Fruit fly (Drosophila melanogaster) whole organism, embryonic: ENCODE measurements around the gene Col4a1.

Experiments used
- Abd-B ChIP-seq: fragments of 200-800 bp; sonication (Bioruptor generic); optimal IDR thresholded peaks from 2 replicates; lab custom pipeline; 2018; ENCODE audit warnings: missing biosample characterization, mild to moderate bottlenecking, missing genetic modification characterization, moderate library complexity
- Ada2b ChIP-seq: fragments of 200-800 bp; sonication (Bioruptor generic); IDR thresholded peaks from 2 replicates; pipeline ENCODE4 v1.3.6; 2022; ENCODE audit warnings: missing biosample characterization, missing genetic modification characterization
- BtbVII ChIP-seq: fragments of 200-800 bp; sonication (Bioruptor generic); optimal IDR thresholded peaks from 3 replicates; lab custom pipeline; 2017; ENCODE audit warnings: missing biosample characterization, mild to moderate bottlenecking, missing genetic modification characterization
- CG10209 ChIP-seq: fragments of 200-800 bp; sonication (Bioruptor generic); optimal IDR thresholded peaks from 3 replicates; lab custom pipeline; 2017; ENCODE audit warnings: missing biosample characterization, mild to moderate bottlenecking, missing genetic modification characterization, missing genetic modification reagents
- CG11093 ChIP-seq: fragments of 200-800 bp; sonication (Bioruptor generic); IDR thresholded peaks from 3 replicates; pipeline ENCODE4 v1.3.6; 2022; ENCODE audit warnings: missing biosample characterization, missing genetic modification characterization
- CG12071 ChIP-seq: fragments of 200-800 bp; sonication (Bioruptor generic); optimal IDR thresholded peaks from 3 replicates; lab custom pipeline; 2018; ENCODE audit warnings: missing biosample characterization, mild to moderate bottlenecking, missing genetic modification characterization
- CG12155 ChIP-seq: fragments of 200-800 bp; sonication (Bioruptor generic); optimal IDR thresholded peaks from 3 replicates; lab custom pipeline; 2016; ENCODE audit warnings: missing biosample characterization, missing genetic modification characterization
- CG13123 ChIP-seq: fragments of 200-800 bp; sonication (Bioruptor generic); optimal IDR thresholded peaks from 2 replicates; lab custom pipeline; 2016; ENCODE audit warnings: missing biosample characterization, missing genetic modification characterization
- CG14860 ChIP-seq: fragments of 200-800 bp; sonication (Bioruptor generic); IDR thresholded peaks from 3 replicates; pipeline ENCODE4 v1.3.6; 2022; ENCODE audit warnings: missing biosample characterization, missing genetic modification characterization; ENCODE audit not compliant: partially characterized antibody
- CG1792 ChIP-seq: fragments of 200-800 bp; sonication (Bioruptor generic); optimal IDR thresholded peaks from 2 replicates; lab custom pipeline; 2016; ENCODE audit warnings: missing biosample characterization, missing genetic modification characterization
- CG18476 ChIP-seq: fragments of 200-800 bp; sonication (Bioruptor generic); optimal IDR thresholded peaks from 2 replicates; lab custom pipeline; 2016; ENCODE audit warnings: missing biosample characterization, mild to moderate bottlenecking, missing genetic modification characterization
- CG2678 ChIP-seq: fragments of 200-800 bp; sonication (Bioruptor generic); optimal IDR thresholded peaks from 3 replicates; lab custom pipeline; 2019; ENCODE audit warnings: missing biosample characterization, mild to moderate bottlenecking, missing genetic modification characterization, moderate library complexity
- CG31224 ChIP-seq: fragments of 200-800 bp; sonication (Bioruptor generic); IDR thresholded peaks from 2 replicates; pipeline ENCODE4 v1.3.6; 2022; ENCODE audit warnings: missing biosample characterization, missing genetic modification characterization
- CG32772 ChIP-seq: fragments of 200-800 bp; sonication (Bioruptor generic); IDR thresholded peaks from 2 replicates; pipeline ENCODE4 v1.3.6; 2022; ENCODE audit warnings: missing biosample characterization, missing genetic modification characterization
- CG34422 ChIP-seq: fragments of 200-800 bp; sonication (Bioruptor generic); IDR thresholded peaks from 3 replicates; pipeline ENCODE4 v1.3.6; 2022; ENCODE audit warnings: missing biosample characterization, missing genetic modification characterization
- CG42726 ChIP-seq: fragments of 200-800 bp; sonication (Bioruptor generic); IDR thresholded peaks from 2 replicates; pipeline ENCODE4 v1.3.6; 2022; ENCODE audit warnings: missing biosample characterization, missing genetic modification characterization; ENCODE audit not compliant: partially characterized antibody
- CG4854 ChIP-seq: fragments of 200-800 bp; sonication (Bioruptor generic); optimal IDR thresholded peaks from 2 replicates; lab custom pipeline; 2016; ENCODE audit warnings: missing biosample characterization, missing genetic modification characterization, inconsistent platforms
- CG6254 ChIP-seq: fragments of 200-800 bp; sonication (Bioruptor generic); optimal IDR thresholded peaks from 3 replicates; lab custom pipeline; 2017; ENCODE audit warnings: mild to moderate bottlenecking, missing biosample characterization, missing genetic modification reagents, missing genetic modification characterization
- CG6689 ChIP-seq: fragments of 200-800 bp; sonication (Bioruptor generic); IDR thresholded peaks from 2 replicates; pipeline ENCODE4 v1.3.6; 2022; ENCODE audit warnings: missing biosample characterization, missing genetic modification characterization
- CG8924 ChIP-seq: fragments of 200-800 bp; optimal IDR thresholded peaks from 3 replicates; lab custom pipeline; 2019; ENCODE audit warnings: missing biosample characterization, mild to moderate bottlenecking, missing genetic modification characterization, moderate library complexity
- CG9215 ChIP-seq: fragments of 200-800 bp; sonication (Bioruptor generic); IDR thresholded peaks from 2 replicates; pipeline ENCODE4 v1.3.6; 2022; ENCODE audit warnings: missing biosample characterization, missing genetic modification characterization
- CG9609 ChIP-seq: fragments of 200-800 bp; sonication (Bioruptor generic); optimal IDR thresholded peaks from 3 replicates; lab custom pipeline; 2016; ENCODE audit warnings: missing biosample characterization, missing genetic modification characterization
- Dbx ChIP-seq: fragments of 200-800 bp; sonication (Bioruptor generic); IDR thresholded peaks from 3 replicates; pipeline ENCODE4 v1.3.6; 2022; ENCODE audit warnings: missing biosample characterization, missing genetic modification characterization
- Ets65A ChIP-seq: fragments of 200-800 bp; sonication (Bioruptor generic); peaks from one replicate; lab custom pipeline; 2016; ENCODE audit warnings: missing biosample characterization, missing genetic modification characterization
- Ets97D ChIP-seq: fragments of 200-800 bp; sonication (Bioruptor generic); optimal IDR thresholded peaks from 3 replicates; lab custom pipeline; 2016; ENCODE audit warnings: missing biosample characterization, missing genetic modification characterization
- Fer1 ChIP-seq: fragments of 200-800 bp; sonication (Bioruptor generic); optimal IDR thresholded peaks from 2 replicates; lab custom pipeline; 2017; ENCODE audit warnings: missing biosample characterization, mild to moderate bottlenecking, missing genetic modification characterization
- HLH54F ChIP-seq: fragments of 200-800 bp; sonication (Bioruptor generic); optimal IDR thresholded peaks from 3 replicates; lab custom pipeline; 2016; ENCODE audit warnings: missing biosample characterization, missing genetic modification characterization
- Hey ChIP-seq: fragments of 200-800 bp; sonication (Bioruptor generic); optimal IDR thresholded peaks from 3 replicates; lab custom pipeline; 2018; ENCODE audit warnings: missing biosample characterization, mild to moderate bottlenecking, missing genetic modification characterization
- Nf-YA ChIP-seq: fragments of 200-800 bp; sonication (Bioruptor generic); IDR thresholded peaks from 2 replicates; pipeline ENCODE4 v1.3.6; 2022; ENCODE audit warnings: missing biosample characterization, missing genetic modification characterization
- Sry-δ ChIP-seq: fragments of 200-800 bp; sonication (Bioruptor generic); optimal IDR thresholded peaks from 2 replicates; lab custom pipeline; 2016; ENCODE audit warnings: missing biosample characterization, missing genetic modification characterization
- bbx ChIP-seq: fragments of 200-800 bp; sonication (Bioruptor generic); IDR thresholded peaks from 2 replicates; pipeline ENCODE4 v1.3.6; 2022; ENCODE audit warnings: missing biosample characterization, missing genetic modification characterization; ENCODE audit not compliant: partially characterized antibody
- bcd ChIP-seq: fragments of 200-800 bp; sonication (Bioruptor generic); optimal IDR thresholded peaks from 2 replicates; lab custom pipeline; 2017; ENCODE audit warnings: missing biosample characterization, mild to moderate bottlenecking, missing genetic modification characterization
- bsh ChIP-seq, 2 experiments: fragments of 200-800 bp; sonication (Bioruptor generic); optimal IDR thresholded peaks; 2 replicates each; lab custom pipeline; 2017 to 2018; ENCODE audit warnings: mild to moderate bottlenecking in 2 of 2, missing biosample characterization in 2 of 2, missing genetic modification characterization in 2 of 2, moderate library complexity in 1 of 2
- crp ChIP-seq, 2 experiments: fragments of 200-800 bp; sonication (Bioruptor generic); optimal IDR thresholded peaks; 2 replicates in 1 of 2; 3 replicates in 1 of 2; lab custom pipeline; 2017; ENCODE audit warnings: missing biosample characterization in 2 of 2, missing genetic modification characterization in 2 of 2, mild to moderate bottlenecking in 1 of 2, moderate library complexity in 1 of 2
- dati ChIP-seq: fragments of 200-800 bp; sonication (Bioruptor generic); IDR thresholded peaks from 2 replicates; pipeline ENCODE4 v1.3.6; 2022; ENCODE audit warnings: missing biosample characterization, missing genetic modification characterization
- fd96Cb ChIP-seq: fragments of 200-800 bp; sonication (Bioruptor generic); optimal IDR thresholded peaks from 2 replicates; lab custom pipeline; 2018; ENCODE audit warnings: missing biosample characterization, mild to moderate bottlenecking, missing genetic modification characterization, moderate library complexity
- ftz-f1 ChIP-seq: fragments of 200-800 bp; sonication (Bioruptor generic); optimal IDR thresholded peaks from 2 replicates; lab custom pipeline; 2016; ENCODE audit warnings: missing biosample characterization, missing genetic modification characterization
- gcm2 ChIP-seq: fragments of 200-800 bp; sonication (Bioruptor generic); optimal IDR thresholded peaks from 2 replicates; lab custom pipeline; 2016; ENCODE audit warnings: missing biosample characterization, missing genetic modification characterization
- gsb-n ChIP-seq: fragments of 200-800 bp; sonication (Bioruptor generic); optimal IDR thresholded peaks from 3 replicates; lab custom pipeline; 2018; ENCODE audit warnings: missing biosample characterization, mild to moderate bottlenecking, missing genetic modification characterization
- hb ChIP-seq: fragments of 200-800 bp; sonication (Bioruptor generic); IDR thresholded peaks from 3 replicates; pipeline ENCODE4 v1.3.6; 2022; ENCODE audit warnings: missing biosample characterization, missing genetic modification characterization; ENCODE audit not compliant: partially characterized antibody
- mam ChIP-seq: fragments of 200-800 bp; sonication (Bioruptor generic); optimal IDR thresholded peaks from 3 replicates; lab custom pipeline; 2016; ENCODE audit warnings: missing biosample characterization, missing genetic modification characterization
- nau ChIP-seq: fragments of 200-800 bp; sonication (Bioruptor generic); optimal IDR thresholded peaks from 3 replicates; lab custom pipeline; 2017; ENCODE audit warnings: missing biosample characterization, mild to moderate bottlenecking, missing genetic modification characterization, missing genetic modification reagents
- phol ChIP-seq: fragments of 200-800 bp; sonication (Bioruptor generic); optimal IDR thresholded peaks from 3 replicates; lab custom pipeline; 2018; ENCODE audit warnings: missing biosample characterization, mild to moderate bottlenecking, missing genetic modification characterization, moderate library complexity
- sens-2 ChIP-seq: fragments of 200-800 bp; sonication (Bioruptor generic); IDR thresholded peaks from 2 replicates; pipeline ENCODE4 v1.3.6; 2022; ENCODE audit warnings: missing biosample characterization, missing genetic modification characterization
- sna ChIP-seq: fragments of 200-800 bp; sonication (Bioruptor generic); IDR thresholded peaks from 2 replicates; pipeline ENCODE4 v1.3.6; 2022; ENCODE audit warnings: missing biosample characterization, missing genetic modification characterization; ENCODE audit not compliant: partially characterized antibody
- stwl ChIP-seq: fragments of 200-800 bp; sonication (Bioruptor generic); optimal IDR thresholded peaks from 3 replicates; lab custom pipeline; 2018; ENCODE audit warnings: missing biosample characterization, mild to moderate bottlenecking, missing genetic modification characterization, moderate library complexity
- tgo ChIP-seq: fragments of 200-800 bp; sonication (Bioruptor generic); IDR thresholded peaks from 3 replicates; pipeline ENCODE4 v1.3.6; 2022; ENCODE audit warnings: missing biosample characterization, missing genetic modification characterization
- usp ChIP-seq: fragments of >200 bp; optimal IDR thresholded peaks from 2 replicates; lab custom pipeline; 2017; ENCODE audit warnings: missing biosample characterization, missing genetic modification characterization
- yki ChIP-seq: fragments of >200 bp; optimal IDR thresholded peaks from 3 replicates; lab custom pipeline; 2018

The Col4a1 gene

DNA sequence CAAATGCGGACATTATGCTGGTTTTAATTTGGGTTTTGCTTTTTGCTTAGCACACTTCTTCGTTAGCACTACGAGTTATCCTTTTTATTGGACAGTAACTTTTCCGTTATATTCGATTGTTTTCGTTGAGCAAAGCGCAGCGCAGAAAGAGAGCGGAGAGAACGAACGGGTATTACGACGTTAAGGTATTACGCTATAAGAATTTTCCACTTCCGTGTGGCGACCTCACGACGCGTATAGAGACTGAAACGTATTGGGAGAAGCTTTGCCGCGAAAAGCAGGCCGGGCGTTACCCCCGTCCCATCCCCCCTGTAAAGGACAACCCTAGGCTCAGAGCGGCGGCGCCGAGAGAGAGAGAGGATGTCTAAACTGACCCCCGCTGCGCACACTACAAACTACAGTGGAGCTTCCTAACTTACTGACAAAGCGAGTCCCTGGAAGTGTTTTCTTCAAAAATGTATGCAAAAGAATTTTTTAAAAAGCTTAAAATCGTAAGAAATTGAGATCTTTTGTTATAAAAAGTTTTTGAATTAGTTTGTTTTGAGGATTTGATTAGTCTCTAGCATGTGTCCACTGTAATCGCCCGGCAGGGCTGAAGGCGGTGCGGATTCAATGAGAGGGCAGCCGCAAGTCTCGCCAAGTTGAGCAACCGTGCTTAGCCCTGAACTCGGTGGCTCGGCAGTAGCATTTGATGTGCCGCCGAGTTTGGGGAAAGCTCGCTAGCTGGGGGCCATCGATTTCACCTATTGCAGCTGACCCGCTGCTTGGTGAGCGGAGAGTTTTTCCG is 24.5 kb upstream of the Col4a1 start (continued):
- peak; percentile 82 for TF ChIP-seq Ets97D (GFP tag; lab: Kevin White, UChicago)
- peak; percentile 97 for TF ChIP-seq CG2678 (tag; lab: Kevin White, UChicago)
- TF ChIP-seq yki (lab: Kevin White, UChicago): no peak
- TF ChIP-seq sna: 0 out of 2 replicates have a peak, but pooled peaks have one; percentile 13
- TF ChIP-seq gcm2 (GFP tag; lab: Kevin White, UChicago): peak; percentile 93
- TF ChIP-seq CG34422 (GFP tag; lab: Robert Waterston, UW): peak; percentile 96
- peak; percentile 95 for TF ChIP-seq CG9215 (GFP tag; lab: Robert Waterston, UW)
- TF ChIP-seq CG11093 (GFP tag; lab: Robert Waterston, UW): peak; percentile 92; the same call in 2 of the 3 replicates
- peak; percentile 93 for TF ChIP-seq fd96Cb (tag; lab: Kevin White, UChicago)
- peak; percentile 83 for TF ChIP-seq dati
- TF ChIP-seq ftz-f1 (GFP tag; lab: Kevin White, UChicago): peak; percentile 79
- peak; percentile 61 to 95 for TF ChIP-seq bsh (GFP tag; optimal IDR thresholded peaks at IDR 0.05; lab: Kevin White, UChicago)
- peak; percentile 98 for TF ChIP-seq Fer1 (GFP tag; lab: Kevin White, UChicago)
- peak; percentile 95 for TF ChIP-seq CG6689 (GFP tag; lab: Robert Waterston, UW)
- TF ChIP-seq CG18476 (GFP tag; lab: Kevin White, UChicago): peak; percentile 91
- peak; percentile 98 for TF ChIP-seq Ada2b (GFP tag; lab: Robert Waterston, UW)
- peak; percentile 91 for TF ChIP-seq Abd-B (GFP tag; lab: Kevin White, UChicago)
- peak; percentile 80 for TF ChIP-seq CG13123 (GFP tag; lab: Kevin White, UChicago)
- peak; percentile 98 for TF ChIP-seq Dbx (GFP tag; lab: Robert Waterston, UW)
- TF ChIP-seq Ets65A: peak; percentile 99
- TF ChIP-seq CG12155 (GFP tag; lab: Kevin White, UChicago): peak; percentile 93
- TF ChIP-seq CG14860 (GFP tag; lab: Robert Waterston, UW): no peak
- TF ChIP-seq CG10209 (GFP tag; lab: Kevin White, UChicago): peak; percentile 93
- peak; percentile 95 for TF ChIP-seq HLH54F (GFP tag; lab: Kevin White, UChicago)
- peak; percentile 69 for TF ChIP-seq Sry-δ (GFP tag; lab: Kevin White, UChicago)
- TF ChIP-seq stwl: peak; percentile 20
- peak; percentile 91 for TF ChIP-seq sens-2
- peak; percentile 93 for TF ChIP-seq CG9609 (GFP tag; lab: Kevin White, UChicago)
- TF ChIP-seq CG42726 (GFP tag; lab: Robert Waterston, UW): no peak
- no peak for TF ChIP-seq usp
- TF ChIP-seq Nf-YA: peak; percentile 88
- peak; percentile 90 for TF ChIP-seq CG31224
- peak; percentile 95 for TF ChIP-seq tgo (GFP tag; lab: Robert Waterston, UW)
- TF ChIP-seq CG8924 (tag; lab: Kevin White, UChicago): peak; percentile 94
- peak; percentile 94 for TF ChIP-seq bcd (GFP tag; lab: Kevin White, UChicago)
- peak; percentile 88 for TF ChIP-seq gsb-n (tag; lab: Kevin White, UChicago)
- TF ChIP-seq CG4854: peak; percentile 91
- TF ChIP-seq CG1792 (GFP tag; lab: Kevin White, UChicago): peak; percentile 94
- TF ChIP-seq hb (GFP tag; lab: Robert Waterston, UW): no peak
- TF ChIP-seq CG6254: peak; percentile 83
- peak; percentile 93 for TF ChIP-seq CG12071 (GFP tag; lab: Kevin White, UChicago)
- TF ChIP-seq CG32772 (GFP tag; lab: Robert Waterston, UW): peak; percentile 96
- TF ChIP-seq crp (GFP tag; optimal IDR thresholded peaks at IDR 0.05; lab: Kevin White, UChicago): peak in 1 of 2 experiments; percentile 48
- peak; percentile 90 for TF ChIP-seq phol (tag; lab: Kevin White, UChicago)
- TF ChIP-seq nau (GFP tag; lab: Kevin White, UChicago): peak; percentile 89
- peak; percentile 93 for TF ChIP-seq BtbVII (GFP tag; lab: Kevin White, UChicago)
- peak; percentile 98 for TF ChIP-seq mam
- no peak for TF ChIP-seq bbx (GFP tag; lab: Robert Waterston, UW)
- peak; percentile 80 for TF ChIP-seq Hey (tag; lab: Kevin White, UChicago)
